Worm (Caenorhabditis elegans): ENCODE measurements around the gene mig-21.
A peak's percentile ranks its signal among the peaks of the same experiment; 100 is the strongest.

DNA sequence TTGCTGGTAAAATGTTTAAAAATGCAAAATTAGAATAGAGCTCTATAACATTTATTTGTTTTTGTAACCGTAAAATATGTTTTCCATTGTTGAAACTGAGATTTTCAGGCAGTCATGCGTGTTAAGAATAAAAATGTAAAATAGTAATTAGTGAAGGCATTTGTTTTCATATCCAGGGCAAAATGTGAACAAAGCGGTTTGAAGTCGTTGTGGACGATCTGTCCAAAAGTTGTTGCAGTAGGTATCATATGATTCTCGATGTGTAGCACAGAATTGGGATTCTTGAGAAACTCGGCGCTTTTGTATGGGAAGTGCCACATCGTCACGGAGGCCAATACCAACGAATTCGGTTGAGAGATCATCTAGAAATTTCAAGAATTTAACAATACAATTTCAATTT is 4.1 kb upstream of the mig-21 start:
- TF ChIP-seq ama-1 (optimal IDR thresholded peaks at IDR 0.05) (peak; percentile 41), nhr-237 (tag; optimal IDR thresholded peaks at IDR 0.05) (no peak), unc-62 (GFP tag; optimal IDR thresholded peaks at IDR 0.05) (no peak), nhr-12 (tag; optimal IDR thresholded peaks at IDR 0.05) (no peak), ztf-4 (tag; optimal IDR thresholded peaks at IDR 0.05) (no peak), unc-86 (tag; optimal IDR thresholded peaks at IDR 0.05) (no peak), nhr-47 (tag; optimal IDR thresholded peaks at IDR 0.05) (no peak), mdl-1 (tag; optimal IDR thresholded peaks at IDR 0.05) (no peak), lsy-2 (tag; optimal IDR thresholded peaks at IDR 0.05) (no peak), nhr-11 (tag; optimal IDR thresholded peaks at IDR 0.05) (no peak), ceh-8 (GFP tag; optimal IDR thresholded peaks at IDR 0.05) (no peak), snpc-4 (tag; optimal IDR thresholded peaks at IDR 0.05) (no peak)
